Fruit fly (Drosophila melanogaster) whole organism, embryonic: Measurements from ENCODE around the gene CG14339.

Experiments
- Abd-B ChIP-seq: fragments of 200-800 bp; sonication (Bioruptor generic); optimal IDR thresholded peaks from 2 replicates; lab custom pipeline; 2018; ENCODE audit warnings: missing biosample characterization, mild to moderate bottlenecking, missing genetic modification characterization, moderate library complexity
- Ada2b ChIP-seq: fragments of 200-800 bp; sonication (Bioruptor generic); IDR thresholded peaks from 2 replicates; pipeline ENCODE4 v1.3.6; 2022; ENCODE audit warnings: missing biosample characterization, missing genetic modification characterization
- Aef1 ChIP-seq: fragments of 200-800 bp; sonication (Bioruptor generic); IDR thresholded peaks from 3 replicates; pipeline ENCODE4 v1.3.6; 2022; ENCODE audit warnings: missing biosample characterization, missing genetic modification characterization
- Awh ChIP-seq: fragments of 200-800 bp; sonication (Bioruptor generic); IDR thresholded peaks from 2 replicates; pipeline ENCODE4, ENCODE4 v1.3.6; 2022; ENCODE audit warnings: missing biosample characterization, missing genetic modification characterization
- B-H1 ChIP-seq: fragments of 200-800 bp; sonication (Bioruptor generic); IDR thresholded peaks from 3 replicates; pipeline ENCODE4 v1.3.6; 2022; ENCODE audit warnings: missing biosample characterization, missing genetic modification characterization
- CG10979 ChIP-seq: fragments of 200-800 bp; sonication (Bioruptor generic); optimal IDR thresholded peaks from 2 replicates; lab custom pipeline; 2018; ENCODE audit warnings: missing biosample characterization, mild to moderate bottlenecking, missing genetic modification characterization, moderate library complexity
- CG11504 ChIP-seq: fragments of 200-800 bp; sonication (Bioruptor generic); optimal IDR thresholded peaks from 3 replicates; lab custom pipeline; 2019; ENCODE audit warnings: missing biosample characterization, mild to moderate bottlenecking, missing genetic modification characterization, moderate library complexity
- CG12155 ChIP-seq: fragments of 200-800 bp; sonication (Bioruptor generic); optimal IDR thresholded peaks from 3 replicates; lab custom pipeline; 2016; ENCODE audit warnings: missing biosample characterization, missing genetic modification characterization
- CG12391 ChIP-seq: fragments of 200-800 bp; sonication (Bioruptor generic); optimal IDR thresholded peaks from 3 replicates; lab custom pipeline; 2018; ENCODE audit warnings: missing biosample characterization, mild to moderate bottlenecking, missing genetic modification characterization, moderate library complexity
- CG13424 ChIP-seq: fragments of 200-800 bp; sonication (Bioruptor generic); optimal IDR thresholded peaks from 2 replicates; lab custom pipeline; 2019; ENCODE audit warnings: missing biosample characterization, mild to moderate bottlenecking, missing genetic modification characterization, moderate library complexity
- CG13775 ChIP-seq: fragments of 200-800 bp; sonication (Bioruptor generic); optimal IDR thresholded peaks from 3 replicates; lab custom pipeline; 2017; ENCODE audit warnings: missing biosample characterization, mild to moderate bottlenecking, missing genetic modification characterization
- CG13894 ChIP-seq: fragments of 200-800 bp; sonication (Bioruptor generic); optimal IDR thresholded peaks from 3 replicates; lab custom pipeline; 2018; ENCODE audit warnings: missing biosample characterization, mild to moderate bottlenecking, missing genetic modification characterization, moderate library complexity
- CG14014 ChIP-seq: fragments of 200-800 bp; sonication (Bioruptor generic); IDR thresholded peaks from 2 replicates; pipeline ENCODE4 v1.3.6; 2022; ENCODE audit warnings: missing biosample characterization, missing genetic modification characterization
- CG15269 ChIP-seq: fragments of 200-800 bp; sonication (Bioruptor generic); optimal IDR thresholded peaks from 2 replicates; lab custom pipeline; 2018; ENCODE audit warnings: missing biosample characterization, mild to moderate bottlenecking, missing genetic modification characterization, moderate library complexity
- CG1603 ChIP-seq: fragments of 200-800 bp; sonication (Bioruptor generic); optimal IDR thresholded peaks from 2 replicates; lab custom pipeline; 2019; ENCODE audit warnings: missing biosample characterization, mild to moderate bottlenecking, missing genetic modification characterization, moderate library complexity
- CG17802 ChIP-seq: fragments of 200-800 bp; sonication (Bioruptor generic); optimal IDR thresholded peaks from 2 replicates; lab custom pipeline; 2018; ENCODE audit warnings: missing biosample characterization, mild to moderate bottlenecking, missing genetic modification characterization, moderate library complexity
- CG17912 ChIP-seq: fragments of 200-800 bp; sonication (Bioruptor generic); optimal IDR thresholded peaks from 2 replicates; lab custom pipeline; 2018; ENCODE audit warnings: missing biosample characterization, mild to moderate bottlenecking, missing genetic modification characterization
- CG2129 ChIP-seq: fragments of 200-800 bp; sonication (Bioruptor generic); IDR thresholded peaks from 2 replicates; pipeline ENCODE4 v1.3.6; 2022; ENCODE audit warnings: missing biosample characterization, missing genetic modification characterization; ENCODE audit not compliant: partially characterized antibody
- CG30020 ChIP-seq: fragments of 200-800 bp; optimal IDR thresholded peaks from 2 replicates; lab custom pipeline; 2019; ENCODE audit warnings: missing biosample characterization, mild to moderate bottlenecking, missing genetic modification characterization, moderate library complexity
- CG31365 ChIP-seq: fragments of 200-800 bp; sonication (Bioruptor generic); optimal IDR thresholded peaks from 2 replicates; lab custom pipeline; 2018; ENCODE audit warnings: missing biosample characterization, mild to moderate bottlenecking, missing genetic modification characterization
- CG4282 ChIP-seq: fragments of 200-800 bp; sonication (Bioruptor generic); optimal IDR thresholded peaks from 2 replicates; lab custom pipeline; 2016; ENCODE audit warnings: missing biosample characterization, missing genetic modification characterization
- CG4404 ChIP-seq: fragments of 200-800 bp; sonication (Bioruptor generic); IDR thresholded peaks from 2 replicates; pipeline ENCODE4 v1.3.6; 2022; ENCODE audit warnings: missing biosample characterization, missing genetic modification characterization
- CG4707 ChIP-seq: fragments of 200-800 bp; sonication (Bioruptor generic); optimal IDR thresholded peaks from 2 replicates; lab custom pipeline; 2018; ENCODE audit warnings: missing biosample characterization, mild to moderate bottlenecking, missing genetic modification characterization, moderate library complexity
- CG6791 ChIP-seq: fragments of 200-800 bp; sonication (Bioruptor generic); IDR thresholded peaks from 3 replicates; pipeline ENCODE4 v1.3.6; 2022; ENCODE audit warnings: missing biosample characterization, missing genetic modification characterization; ENCODE audit not compliant: partially characterized antibody
- CG8388 ChIP-seq: fragments of 200-800 bp; sonication (Bioruptor generic); optimal IDR thresholded peaks from 2 replicates; lab custom pipeline; 2019; ENCODE audit warnings: missing biosample characterization, mild to moderate bottlenecking, missing genetic modification characterization, moderate library complexity
- CHES-1-like ChIP-seq: fragments of 200-800 bp; sonication (Bioruptor generic); optimal IDR thresholded peaks from 2 replicates; lab custom pipeline; 2016; ENCODE audit warnings: missing biosample characterization, missing genetic modification characterization
- Deaf1 ChIP-seq: fragments of 200-800 bp; optimal IDR thresholded peaks from 3 replicates; lab custom pipeline; 2019; ENCODE audit warnings: missing biosample characterization, mild to moderate bottlenecking, missing genetic modification characterization, moderate library complexity
- ERR ChIP-seq: fragments of 200-800 bp; sonication (Bioruptor generic); optimal IDR thresholded peaks from 2 replicates; lab custom pipeline; 2016; ENCODE audit warnings: missing biosample characterization, missing genetic modification characterization
- Fer1 ChIP-seq: fragments of 200-800 bp; sonication (Bioruptor generic); optimal IDR thresholded peaks from 2 replicates; lab custom pipeline; 2017; ENCODE audit warnings: missing biosample characterization, mild to moderate bottlenecking, missing genetic modification characterization
- Hr3 ChIP-seq: fragments of 200-800 bp; sonication (Bioruptor generic); optimal IDR thresholded peaks from 3 replicates; lab custom pipeline; 2016; ENCODE audit warnings: missing biosample characterization, missing genetic modification characterization
- MESR4 ChIP-seq: fragments of 200-800 bp; sonication (Bioruptor generic); optimal IDR thresholded peaks from 2 replicates; lab custom pipeline; 2018; ENCODE audit warnings: missing biosample characterization, mild to moderate bottlenecking, missing genetic modification characterization, moderate library complexity
- Mad ChIP-seq: fragments of 200-800 bp; sonication (Bioruptor generic); optimal IDR thresholded peaks from 2 replicates; lab custom pipeline; 2016; ENCODE audit warnings: missing biosample characterization, missing genetic modification characterization
- Mes4 ChIP-seq: fragments of 200-800 bp; sonication (Bioruptor generic); optimal IDR thresholded peaks from 2 replicates; lab custom pipeline; 2016; ENCODE audit warnings: missing biosample characterization, missing genetic modification characterization
- Ssrp ChIP-seq: fragments of 200-800 bp; sonication (Bioruptor generic); optimal IDR thresholded peaks from 2 replicates; lab custom pipeline; 2018; ENCODE audit warnings: missing biosample characterization, mild to moderate bottlenecking, missing genetic modification characterization, moderate library complexity
- TFAM ChIP-seq: fragments of 200-800 bp; sonication (Bioruptor generic); optimal IDR thresholded peaks from 2 replicates; lab custom pipeline; 2017; ENCODE audit warnings: missing biosample characterization, missing genetic modification characterization, inconsistent platforms
- Xrp1 ChIP-seq: fragments of 200-800 bp; sonication (Bioruptor generic); IDR thresholded peaks from 2 replicates; pipeline ENCODE4 v1.3.6; 2022; ENCODE audit warnings: missing biosample characterization, missing genetic modification characterization
- bcd ChIP-seq: fragments of 200-800 bp; sonication (Bioruptor generic); optimal IDR thresholded peaks from 2 replicates; lab custom pipeline; 2017; ENCODE audit warnings: missing biosample characterization, mild to moderate bottlenecking, missing genetic modification characterization
- br ChIP-seq: fragments of >200 bp; optimal IDR thresholded peaks from 2 replicates; lab custom pipeline; 2017
- caup ChIP-seq: fragments of 200-800 bp; sonication (Bioruptor generic); optimal IDR thresholded peaks from 3 replicates; lab custom pipeline; 2017; ENCODE audit warnings: missing biosample characterization, mild to moderate bottlenecking, missing genetic modification characterization, moderate library complexity; ENCODE audit not compliant: severe bottlenecking
- ci ChIP-seq: fragments of 200-800 bp; sonication (Bioruptor generic); IDR thresholded peaks from 3 replicates; pipeline ENCODE4 v1.3.6; 2022; ENCODE audit warnings: missing biosample characterization, missing genetic modification characterization
- dpn ChIP-seq, 2 experiments: fragments of 200-800 bp; sonication (Bioruptor generic); optimal IDR thresholded peaks; 3 replicates each; lab custom pipeline; 2016; ENCODE audit warnings: missing biosample characterization in 2 of 2, missing genetic modification characterization in 2 of 2
- knrl ChIP-seq: fragments of 200-800 bp; sonication (Bioruptor generic); IDR thresholded peaks from 3 replicates; pipeline ENCODE4 v1.3.6; 2022; ENCODE audit warnings: missing biosample characterization, missing genetic modification characterization; ENCODE audit not compliant: partially characterized antibody
- nom ChIP-seq: fragments of 200-800 bp; sonication (Bioruptor generic); optimal IDR thresholded peaks from 2 replicates; lab custom pipeline; 2017; ENCODE audit warnings: missing biosample characterization, missing genetic modification characterization, mild to moderate bottlenecking, moderate library complexity, missing genetic modification reagents
- odd ChIP-seq: fragments of 200-800 bp; sonication (Bioruptor generic); optimal IDR thresholded peaks from 2 replicates; lab custom pipeline; 2017; ENCODE audit warnings: missing biosample characterization, mild to moderate bottlenecking, missing genetic modification characterization
- p53 ChIP-seq: fragments of 200-800 bp; sonication (Bioruptor generic); optimal IDR thresholded peaks from 2 replicates; lab custom pipeline; 2016; ENCODE audit warnings: missing biosample characterization, missing genetic modification characterization
- psq ChIP-seq: fragments of 200-800 bp; sonication (Bioruptor generic); optimal IDR thresholded peaks from 2 replicates; lab custom pipeline; 2017; ENCODE audit warnings: missing biosample characterization, missing genetic modification characterization
- row ChIP-seq: fragments of 200-800 bp; sonication (Bioruptor generic); IDR thresholded peaks from 3 replicates; pipeline ENCODE4 v1.3.6; 2022; ENCODE audit warnings: missing biosample characterization, missing genetic modification characterization
- sisA ChIP-seq: fragments of 200-800 bp; sonication (Bioruptor generic); IDR thresholded peaks from 2 replicates; pipeline ENCODE4 v1.3.6; 2022; ENCODE audit warnings: missing biosample characterization, missing genetic modification characterization
- so ChIP-seq: fragments of 200-800 bp; sonication (Bioruptor generic); IDR thresholded peaks from 3 replicates; pipeline ENCODE4 v1.3.6; 2022; ENCODE audit warnings: missing biosample characterization, missing genetic modification characterization
- tio ChIP-seq: fragments of 200-800 bp; sonication (Bioruptor generic); optimal IDR thresholded peaks from 2 replicates; lab custom pipeline; 2017; ENCODE audit warnings: missing biosample characterization, missing genetic modification characterization, inconsistent platforms
- twi ChIP-seq: fragments of 200-800 bp; optimal IDR thresholded peaks from 2 replicates; lab custom pipeline; 2019; ENCODE audit warnings: missing biosample characterization, mild to moderate bottlenecking, missing genetic modification characterization, moderate library complexity

The CG14339 gene

DNA sequence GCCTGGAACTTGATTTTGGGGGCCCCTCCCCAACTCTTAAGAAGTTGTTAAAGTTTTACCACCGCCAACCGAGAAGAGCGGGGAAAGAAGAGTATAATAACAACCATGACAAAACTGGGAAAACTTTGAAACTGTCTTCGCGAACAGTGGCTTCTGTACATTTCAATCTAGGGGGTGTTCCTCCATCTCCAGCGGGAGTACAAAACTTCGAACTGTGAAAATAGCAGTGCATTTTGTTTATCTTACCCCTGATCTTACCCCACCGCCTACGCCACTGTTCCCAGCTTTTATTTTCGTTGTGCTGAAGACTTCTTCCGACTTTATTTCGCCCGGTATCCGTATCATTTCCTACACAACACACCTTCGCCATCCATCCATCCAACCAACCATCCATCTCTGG, 37.4 kb upstream of the CG14339 start (continued):
- TF ChIP-seq CG4707 (GFP tag; lab: Kevin White, UChicago) (no peak), br (lab: Kevin White, UChicago) (no peak), CG13424 (tag; lab: Kevin White, UChicago) (peak; percentile 13), Abd-B (GFP tag; lab: Kevin White, UChicago) (no peak), CG30020 (tag; lab: Kevin White, UChicago) (no peak), CG10979 (tag; lab: Kevin White, UChicago) (no peak), CG6791 (no peak), caup (GFP tag; lab: Kevin White, UChicago) (peak; percentile 7), CG12155 (GFP tag; lab: Kevin White, UChicago) (peak; percentile 26), TFAM (no peak), CG1603 (peak; percentile 9), row (GFP tag; lab: Robert Waterston, UW) (peak; percentile 62), Xrp1 (peak; percentile 53), CG12391 (tag; lab: Kevin White, UChicago) (no peak), CG2129 (no peak), CG15269 (tag; lab: Kevin White, UChicago) (no peak), CG11504 (tag; lab: Kevin White, UChicago) (no peak), dpn (GFP tag; optimal IDR thresholded peaks at IDR 0.05; lab: Kevin White, UChicago) (no peak), CHES-1-like (GFP tag; lab: Kevin White, UChicago) (peak; percentile 2), sisA (GFP tag; lab: Robert Waterston, UW) (peak; percentile 20; the same call in 1 of the 2 replicates), Ada2b (GFP tag; lab: Robert Waterston, UW) (0 out of 2 replicates have a peak, but pooled peaks have one; percentile 23), Mes4 (GFP tag; lab: Kevin White, UChicago) (no peak), CG31365 (no peak), CG13894 (tag; lab: Kevin White, UChicago) (no peak), odd (GFP tag; lab: Kevin White, UChicago) (no peak), knrl (GFP tag; lab: Robert Waterston, UW) (no peak), B-H1 (no peak), so (GFP tag; lab: Robert Waterston, UW) (0 out of 3 replicates have a peak, but pooled peaks have one; percentile 30), tio (no peak), ERR (GFP tag; lab: Kevin White, UChicago) (no peak), twi (tag; lab: Kevin White, UChicago) (no peak), CG14014 (GFP tag; lab: Robert Waterston, UW) (peak; percentile 53; the same call in 1 of the 2 replicates), Hr3 (GFP tag; lab: Kevin White, UChicago) (no peak), bcd (GFP tag; lab: Kevin White, UChicago) (peak; percentile 12), psq (GFP tag; lab: Kevin White, UChicago) (peak; percentile 12), ci (GFP tag; lab: Robert Waterston, UW) (peak; percentile 36; the same call in 1 of the 3 replicates), p53 (GFP tag; lab: Kevin White, UChicago) (no peak), Ssrp (no peak), CG17802 (tag; lab: Kevin White, UChicago) (no peak), Deaf1 (tag; lab: Kevin White, UChicago) (no peak), CG4282 (GFP tag; lab: Kevin White, UChicago) (no peak), CG8388 (no peak), MESR4 (no peak), CG17912 (no peak), Aef1 (0 out of 3 replicates have a peak, but pooled peaks have one; percentile 24), Fer1 (GFP tag; lab: Kevin White, UChicago) (no peak), Awh (no peak), CG4404 (no peak; the same call in 1 of the 2 replicates), CG13775 (GFP tag; lab: Kevin White, UChicago) (no peak), nom (GFP tag; lab: Kevin White, UChicago) (no peak), Mad (no peak)
